Worm (Caenorhabditis elegans) whole organism, early embryonic: Measurements from ENCODE around the gene ifbp-1.

Source experiments
- B0310.2 ChIP-seq: sonication (generic microtip); optimal IDR thresholded peaks from 2 replicates; lab custom pipeline; 2016; ENCODE audit warnings: mild to moderate bottlenecking, missing genetic modification characterization, missing compliant biosample characterization
- F13C5.2 ChIP-seq: sonication (generic microtip); optimal IDR thresholded peaks from 2 replicates; lab custom pipeline; 2017; ENCODE audit warnings: mild to moderate bottlenecking, missing genetic modification characterization, inconsistent platforms, missing compliant biosample characterization
- aly-1 ChIP-seq: sonication (generic microtip); optimal IDR thresholded peaks from 2 replicates; lab custom pipeline; 2016; ENCODE audit warnings: missing genetic modification characterization, missing compliant biosample characterization
- ama-1 ChIP-seq: fragments of 150-350 bp; optimal IDR thresholded peaks from 2 replicates; lab custom pipeline; 2014
- ceh-13 ChIP-seq: fragments of 200-800 bp; sonication (Bioruptor generic); optimal IDR thresholded peaks from 2 replicates; lab custom pipeline; 2018; ENCODE audit warnings: mild to moderate bottlenecking, missing genetic modification characterization, missing compliant biosample characterization
- ceh-36 ChIP-seq: sonication (generic microtip); optimal IDR thresholded peaks from 2 replicates; lab custom pipeline; 2016; ENCODE audit warnings: missing genetic modification characterization, inconsistent platforms, missing compliant biosample characterization
- ets-7 ChIP-seq: sonication (generic microtip); optimal IDR thresholded peaks from 2 replicates; lab custom pipeline; 2016; ENCODE audit warnings: missing genotype, missing genetic modification characterization, missing compliant biosample characterization
- flt-1 ChIP-seq: fragments of 200-800 bp; sonication (Bioruptor generic); IDR thresholded peaks from 2 replicates; pipeline ENCODE4 v1.3.6; 2022; ENCODE audit warnings: missing genetic modification characterization, missing compliant biosample characterization
- hmbx-1 ChIP-seq: sonication (generic microtip); optimal IDR thresholded peaks from 2 replicates; lab custom pipeline; 2016; ENCODE audit warnings: mild to moderate bottlenecking, missing genetic modification characterization, missing compliant biosample characterization
- hmg-4 ChIP-seq: fragments of 200-800 bp; sonication (Bioruptor generic); optimal IDR thresholded peaks from 2 replicates; lab custom pipeline; 2018; ENCODE audit warnings: mild to moderate bottlenecking, missing genetic modification characterization, missing compliant biosample characterization
- hnd-1 ChIP-seq: sonication (generic microtip); optimal IDR thresholded peaks from 2 replicates; lab custom pipeline; 2016; ENCODE audit warnings: missing genetic modification characterization, missing compliant biosample characterization
- pes-1 ChIP-seq: fragments of 200-800 bp; sonication (Bioruptor generic); IDR thresholded peaks from 2 replicates; pipeline ENCODE4 v1.3.6; 2022; ENCODE audit warnings: missing genetic modification reagents, missing genetic modification characterization, missing compliant biosample characterization
- scrt-1 ChIP-seq: fragments of 200-800 bp; sonication (Bioruptor generic); IDR thresholded peaks from 2 replicates; pipeline ENCODE4 v1.3.6; 2022; ENCODE audit warnings: missing genetic modification characterization, missing compliant biosample characterization
- sea-1 ChIP-seq: fragments of 200-800 bp; sonication (Bioruptor generic); conservative IDR thresholded peaks from 2 replicates; pipeline ENCODE4 v1.3.6; 2022; ENCODE audit warnings: missing genetic modification characterization, missing compliant biosample characterization
- tbx-11 ChIP-seq: fragments of 200-800 bp; sonication (Bioruptor generic); IDR thresholded peaks from 2 replicates; pipeline ENCODE4 v1.3.6; 2022; ENCODE audit warnings: missing genetic modification characterization, missing compliant biosample characterization
- tbx-37 ChIP-seq: fragments of 200-800 bp; sonication (Bioruptor generic); conservative IDR thresholded peaks from 2 replicates; pipeline ENCODE4 v1.3.6; 2022; ENCODE audit warnings: missing genetic modification reagents, missing genetic modification characterization, missing compliant biosample characterization
- tra-4 ChIP-seq: sonication (generic microtip); optimal IDR thresholded peaks from 2 replicates; lab custom pipeline; 2017; ENCODE audit warnings: missing genetic modification characterization, missing compliant biosample characterization

ifbp-1 gene

DNA sequence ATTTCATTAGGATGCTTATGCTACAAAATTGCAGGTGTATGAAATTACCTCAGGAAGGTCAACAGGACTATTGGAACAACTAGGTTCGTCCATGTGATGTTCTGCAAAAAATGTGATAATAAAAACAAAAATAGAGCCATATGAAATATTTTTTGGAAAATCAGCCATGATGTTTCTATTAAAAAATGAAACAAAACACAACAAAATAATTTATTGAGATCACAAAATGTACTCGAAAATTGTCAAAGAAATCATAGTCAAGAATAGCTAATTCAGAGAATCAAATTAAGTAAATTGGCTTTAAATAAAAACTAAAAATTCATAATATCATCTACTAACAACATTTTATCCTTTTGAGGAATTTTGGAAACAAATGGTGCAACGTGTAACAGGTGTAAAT lies 49.1 kb downstream of the ifbp-1 start, which contains the start of gene nhr-129:
Gene nhr-129 (minus strand): TSS at position 101 of the 400 bp plus-strand sequence.
- TF ChIP-seq pes-1 (GFP tag; lab: Robert Waterston, UW), result no peak
- TF ChIP-seq hmbx-1 (tag; lab: Kevin White, UChicago), result no peak
- TF ChIP-seq F13C5.2 (tag; lab: Kevin White, UChicago), result no peak
- TF ChIP-seq tra-4, result no peak
- no peak for TF ChIP-seq hmg-4 (GFP tag; lab: Kevin White, UChicago)
- no peak for TF ChIP-seq ama-1 (lab: Kevin White, UChicago)
- TF ChIP-seq hnd-1, result no peak
- TF ChIP-seq flt-1 (GFP tag; lab: Robert Waterston, UW), result no peak
- no peak for TF ChIP-seq B0310.2 (tag; lab: Kevin White, UChicago)
- no peak for TF ChIP-seq aly-1 (tag; lab: Kevin White, UChicago)
- no peak for TF ChIP-seq sea-1
- no peak for TF ChIP-seq tbx-11 (GFP tag; lab: Robert Waterston, UW)
- TF ChIP-seq scrt-1 (GFP tag; lab: Robert Waterston, UW), result no peak
- TF ChIP-seq ceh-13 (GFP tag; lab: Kevin White, UChicago), result no peak

DNA sequence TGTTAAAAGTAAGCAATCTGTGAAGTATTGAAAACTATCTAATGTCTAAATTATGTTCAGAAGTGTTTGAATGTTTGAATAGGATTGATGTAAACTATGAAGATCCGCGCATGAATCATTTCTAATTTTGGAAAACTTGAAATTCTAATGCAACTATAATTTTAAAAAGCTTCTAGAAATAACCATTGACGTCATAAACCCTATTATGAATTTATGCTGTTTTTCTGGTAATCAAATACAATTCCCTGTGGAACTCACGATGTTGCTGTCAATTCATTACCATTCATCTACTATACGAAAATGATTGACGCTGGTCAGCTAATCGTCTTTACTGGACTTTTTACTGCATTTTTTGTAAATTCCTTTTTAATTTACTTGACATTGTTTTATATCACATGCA lies 52.6 kb downstream of the ifbp-1 start, which contains the start of gene str-37:
Gene str-37 (plus strand): TSS at position 301 of the 400 bp plus-strand sequence.
- TF ChIP-seq hmg-4 (GFP tag; lab: Kevin White, UChicago), result no peak
- no peak for TF ChIP-seq F13C5.2 (tag; lab: Kevin White, UChicago)
- TF ChIP-seq flt-1 (GFP tag; lab: Robert Waterston, UW), result no peak

DNA sequence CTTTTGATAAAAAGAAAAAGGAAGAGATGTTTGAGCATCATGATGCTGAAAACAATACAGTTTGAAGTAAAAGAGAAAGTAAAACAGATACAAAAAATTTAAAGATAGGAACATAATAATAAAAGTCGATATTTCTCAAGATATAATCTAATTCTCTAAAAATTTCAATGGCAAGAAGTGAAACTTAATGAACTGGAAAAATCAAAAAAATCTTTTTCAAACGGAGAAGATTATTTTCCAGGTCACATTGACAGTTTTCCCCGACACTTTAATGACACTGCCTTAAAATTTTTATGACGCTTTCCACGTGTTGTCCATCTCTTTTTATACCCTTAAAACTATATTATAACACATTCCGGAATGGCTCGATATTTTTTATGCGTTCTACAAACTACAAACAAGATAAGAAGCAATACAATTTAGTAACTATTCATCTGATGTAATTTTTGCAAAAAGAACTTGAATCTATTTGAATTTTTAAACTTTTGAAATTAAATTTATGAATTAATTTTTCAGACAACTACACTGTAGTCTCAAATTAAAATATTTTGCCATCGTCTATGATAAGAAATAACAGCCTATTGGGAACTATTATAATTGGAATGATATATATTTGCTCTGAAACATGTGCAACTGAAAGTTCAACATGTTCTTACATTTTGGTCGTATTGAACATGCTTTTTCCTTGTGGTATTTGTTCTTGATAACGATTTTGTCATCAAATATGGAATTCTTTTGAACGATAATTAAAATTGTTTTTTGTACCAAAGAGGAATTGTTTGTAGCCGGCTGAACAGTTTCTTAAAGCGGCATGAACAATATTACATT lies 54.9 kb downstream of the ifbp-1 start, which contains the start of gene C50B6.7:
Gene C50B6.7 (minus strand): TSS at position 51 of the 828 bp plus-strand sequence.
- TF ChIP-seq sea-1, result no peak
- no peak for TF ChIP-seq pes-1 (GFP tag; lab: Robert Waterston, UW)
- no peak for TF ChIP-seq F13C5.2 (tag; lab: Kevin White, UChicago)
- no peak for TF ChIP-seq ama-1 (lab: Kevin White, UChicago)
- no peak for TF ChIP-seq aly-1 (tag; lab: Kevin White, UChicago)
- no peak for TF ChIP-seq tbx-37 (GFP tag; lab: Robert Waterston, UW)
- no peak for TF ChIP-seq flt-1 (GFP tag; lab: Robert Waterston, UW)
- TF ChIP-seq ceh-36 (tag; lab: Kevin White, UChicago), result no peak
- TF ChIP-seq hnd-1, result no peak
- no peak for TF ChIP-seq hmbx-1 (tag; lab: Kevin White, UChicago)
- no peak for TF ChIP-seq tra-4
- TF ChIP-seq ets-7 (tag; lab: Kevin White, UChicago), result no peak

DNA sequence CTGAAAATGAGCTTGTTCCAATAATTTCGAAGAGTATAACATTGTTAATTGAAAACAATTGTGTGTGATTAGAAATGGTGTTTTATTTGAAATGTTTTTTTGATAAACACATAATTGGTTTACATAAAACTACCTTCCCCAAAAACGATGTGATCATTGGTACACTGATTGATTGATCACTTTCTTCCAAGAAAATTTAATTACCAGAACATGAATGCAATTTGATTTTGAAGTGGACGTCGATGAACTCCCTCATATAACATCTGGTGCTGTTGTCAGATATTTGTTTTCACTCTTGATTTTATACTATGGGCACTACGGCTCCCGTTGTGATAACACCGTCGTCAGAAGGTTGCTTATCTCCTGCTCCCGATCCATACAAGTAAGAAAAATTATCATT lies 59.4 kb downstream of the ifbp-1 start, which contains the start of gene srh-15:
Gene srh-15 (plus strand): TSS at position 301 of the 400 bp plus-strand sequence.
- TF ChIP-seq B0310.2 (tag; lab: Kevin White, UChicago) (no peak), hmbx-1 (tag; lab: Kevin White, UChicago) (no peak), ets-7 (tag; lab: Kevin White, UChicago) (no peak), aly-1 (tag; lab: Kevin White, UChicago) (no peak), hnd-1 (no peak), F13C5.2 (tag; lab: Kevin White, UChicago) (no peak), hmg-4 (GFP tag; lab: Kevin White, UChicago) (no peak), pes-1 (GFP tag; lab: Robert Waterston, UW) (no peak), ama-1 (lab: Kevin White, UChicago) (no peak), tra-4 (no peak), ceh-36 (tag; lab: Kevin White, UChicago) (no peak), flt-1 (GFP tag; lab: Robert Waterston, UW) (no peak), tbx-37 (GFP tag; lab: Robert Waterston, UW) (no peak), scrt-1 (GFP tag; lab: Robert Waterston, UW) (no peak), tbx-11 (GFP tag; lab: Robert Waterston, UW) (no peak), sea-1 (no peak), ceh-13 (GFP tag; lab: Kevin White, UChicago) (no peak)
